Worm (Caenorhabditis elegans) whole organism, young adult: ENCODE results near the gene F15H10.10.

Source experiments
- B0019.2 ChIP-seq: fragments of 200-800 bp; sonication (Bioruptor generic); conservative IDR thresholded peaks from 2 replicates; pipeline ENCODE4 v1.3.6; 2022; ENCODE audit warnings: missing genetic modification reagents, missing genetic modification characterization, missing compliant biosample characterization
- B0261.1 ChIP-seq: sonication (generic microtip); optimal IDR thresholded peaks from 2 replicates; lab custom pipeline; 2016; ENCODE audit warnings: mild to moderate bottlenecking, missing genetic modification characterization, moderate library complexity, missing compliant biosample characterization
- F37B4.10 ChIP-seq: fragments of 200-800 bp; sonication (Bioruptor generic); IDR thresholded peaks from 2 replicates; pipeline ENCODE4 v1.3.6; 2022; ENCODE audit warnings: missing genetic modification characterization, missing compliant biosample characterization
- F39B2.1 ChIP-seq: fragments of 200-800 bp; sonication (Bioruptor generic); IDR thresholded peaks from 2 replicates; pipeline ENCODE4 v1.3.6; 2022; ENCODE audit warnings: missing genetic modification reagents, missing genetic modification characterization, missing compliant biosample characterization
- F57A8.1 ChIP-seq: fragments of 200-800 bp; sonication (Bioruptor generic); optimal IDR thresholded peaks from 2 replicates; lab custom pipeline; 2018; ENCODE audit warnings: mild to moderate bottlenecking, missing genetic modification characterization, moderate library complexity, missing compliant biosample characterization
- F57C9.4 ChIP-seq: sonication (generic microtip); optimal IDR thresholded peaks from 2 replicates; lab custom pipeline; 2017; ENCODE audit warnings: mild to moderate bottlenecking, missing genetic modification characterization, missing compliant biosample characterization
- K12H6.12 ChIP-seq: fragments of 200-800 bp; sonication (Bioruptor generic); optimal IDR thresholded peaks from 2 replicates; lab custom pipeline; 2018; ENCODE audit warnings: mild to moderate bottlenecking, missing genetic modification characterization, missing compliant biosample characterization
- T07F8.4 ChIP-seq: sonication (generic microtip); optimal IDR thresholded peaks from 2 replicates; lab custom pipeline; 2016; ENCODE audit warnings: mild to moderate bottlenecking, missing genetic modification characterization, moderate library complexity, missing compliant biosample characterization
- Y79H2A.3 ChIP-seq: fragments of 200-800 bp; sonication (Bioruptor generic); conservative IDR thresholded peaks from 2 replicates; pipeline ENCODE4 v1.3.6; 2022; ENCODE audit warnings: missing genetic modification reagents, missing genetic modification characterization, missing compliant biosample characterization
- ZK185.1 ChIP-seq: sonication (generic microtip); optimal IDR thresholded peaks from 2 replicates; lab custom pipeline; 2016; ENCODE audit warnings: mild to moderate bottlenecking, missing genetic modification characterization, missing compliant biosample characterization; ENCODE audit not compliant: poor library complexity, severe bottlenecking
- aptf-3 ChIP-seq: fragments of 200-800 bp; sonication (Bioruptor generic); IDR thresholded peaks from 2 replicates; pipeline ENCODE4 v1.3.6; 2022; ENCODE audit warnings: missing genetic modification characterization, missing compliant biosample characterization
- ceh-100 ChIP-seq: fragments of 200-800 bp; sonication (Bioruptor generic); IDR thresholded peaks from 2 replicates; pipeline ENCODE4 v1.3.6; 2022; ENCODE audit warnings: missing genetic modification reagents, missing genetic modification characterization, missing compliant biosample characterization
- ceh-27 ChIP-seq: fragments of 200-800 bp; sonication (Bioruptor generic); optimal IDR thresholded peaks from 2 replicates; lab custom pipeline; 2018; ENCODE audit warnings: mild to moderate bottlenecking, missing genetic modification characterization, moderate library complexity, missing compliant biosample characterization
- ceh-79 ChIP-seq: sonication (generic microtip); optimal IDR thresholded peaks from 2 replicates; lab custom pipeline; 2017; ENCODE audit warnings: mild to moderate bottlenecking, missing genetic modification characterization, missing compliant biosample characterization
- ceh-91 ChIP-seq: fragments of 200-800 bp; sonication (Bioruptor generic); IDR thresholded peaks from 2 replicates; pipeline ENCODE4 v1.3.6; 2022; ENCODE audit warnings: missing genetic modification reagents, missing genetic modification characterization, missing compliant biosample characterization
- egl-18 ChIP-seq: fragments of 200-800 bp; sonication (Bioruptor generic); IDR thresholded peaks from 2 replicates; pipeline ENCODE4 v1.3.6; 2022; ENCODE audit warnings: missing genetic modification reagents, missing genetic modification characterization, missing compliant biosample characterization
- egl-44 ChIP-seq: fragments of 200-800 bp; sonication (Bioruptor generic); IDR thresholded peaks from 2 replicates; pipeline ENCODE4 v1.3.6; 2022; ENCODE audit warnings: missing genetic modification reagents, missing genetic modification characterization, missing compliant biosample characterization
- ekl-4 ChIP-seq: fragments of 200-800 bp; sonication (Bioruptor generic); IDR thresholded peaks from 2 replicates; pipeline ENCODE4 v1.3.6; 2022; ENCODE audit warnings: missing genetic modification reagents, missing genetic modification characterization, missing compliant biosample characterization
- ets-4 ChIP-seq: fragments of 200-800 bp; sonication (Bioruptor generic); optimal IDR thresholded peaks from 2 replicates; lab custom pipeline; 2018; ENCODE audit warnings: mild to moderate bottlenecking, missing genetic modification characterization, missing compliant biosample characterization
- him-1 ChIP-seq: sonication (generic microtip); optimal IDR thresholded peaks from 2 replicates; lab custom pipeline; 2016; ENCODE audit warnings: missing genotype, missing genetic modification reagents, missing genetic modification characterization, missing compliant biosample characterization
- hlh-12 ChIP-seq: sonication (generic microtip); optimal IDR thresholded peaks from 2 replicates; lab custom pipeline; 2016; ENCODE audit warnings: missing genetic modification characterization, missing compliant biosample characterization
- hmg-1.2 ChIP-seq: fragments of 200-800 bp; sonication (Bioruptor generic); IDR thresholded peaks from 2 replicates; pipeline ENCODE4 v1.3.6; 2022; ENCODE audit warnings: missing genetic modification reagents, missing genetic modification characterization, missing compliant biosample characterization
- let-607 ChIP-seq, 2 experiments: fragments of 200-800 bp in 1 of 2; sonication (Bioruptor generic) in 1 of 2; sonication (generic microtip) in 1 of 2; optimal IDR thresholded peaks; 2 replicates each; lab custom pipeline; 2016 to 2018; ENCODE audit warnings: mild to moderate bottlenecking in 2 of 2, missing compliant biosample characterization in 2 of 2, missing genetic modification characterization in 2 of 2, moderate library complexity in 2 of 2, missing genotype in 1 of 2
- lin-35 ChIP-seq, 3 experiments: fragments of 150-350 bp in 2 of 3; sonication (generic microtip) in 1 of 3; optimal IDR thresholded peaks; 2 replicates each; lab custom pipeline; 2014 to 2018; ENCODE audit warnings: missing biosample characterization in 3 of 3, missing genetic modification characterization in 3 of 3, missing genetic modification reagents in 3 of 3
- lin-54 ChIP-seq: fragments of 200-800 bp; sonication (Bioruptor generic); optimal IDR thresholded peaks from 2 replicates; lab custom pipeline; 2018; ENCODE audit warnings: mild to moderate bottlenecking, missing genetic modification characterization, missing compliant biosample characterization
- madf-10 ChIP-seq: sonication (generic microtip); optimal IDR thresholded peaks from 2 replicates; lab custom pipeline; 2016; ENCODE audit warnings: mild to moderate bottlenecking, missing genetic modification characterization, missing compliant biosample characterization
- madf-3 ChIP-seq: fragments of 200-800 bp; sonication (Bioruptor generic); IDR thresholded peaks from 2 replicates; pipeline ENCODE4 v1.3.6; 2022; ENCODE audit warnings: missing genetic modification reagents, missing genetic modification characterization, missing compliant biosample characterization
- madf-6 ChIP-seq: fragments of 200-800 bp; sonication (Bioruptor generic); IDR thresholded peaks from 2 replicates; pipeline ENCODE4 v1.3.6; 2022; ENCODE audit warnings: missing genetic modification reagents, missing genetic modification characterization, missing compliant biosample characterization
- madf-8 ChIP-seq: fragments of 200-800 bp; sonication (Bioruptor generic); conservative IDR thresholded peaks from 2 replicates; pipeline ENCODE4 v1.3.6; 2022; ENCODE audit warnings: missing genetic modification reagents, missing genetic modification characterization, missing compliant biosample characterization
- nfya-2 ChIP-seq: fragments of 200-800 bp; sonication (Bioruptor generic); IDR thresholded peaks from 2 replicates; pipeline ENCODE4 v1.3.6; 2022; ENCODE audit warnings: missing genetic modification reagents, missing genetic modification characterization, missing compliant biosample characterization
- pbrm-1 ChIP-seq: fragments of 200-800 bp; sonication (Bioruptor generic); IDR thresholded peaks from 2 replicates; pipeline ENCODE4 v1.3.6; 2022; ENCODE audit warnings: missing genetic modification reagents, missing genetic modification characterization, missing compliant biosample characterization
- pha-4 ChIP-seq: fragments of 150-350 bp; sonication (generic microtip); optimal IDR thresholded peaks from 2 replicates; lab custom pipeline; 2014; ENCODE audit warnings: missing biosample characterization, missing genetic modification reagents, missing genetic modification characterization
- snpc-1.3 ChIP-seq: sonication (generic microtip); optimal IDR thresholded peaks from 2 replicates; lab custom pipeline; 2017; ENCODE audit warnings: missing genetic modification characterization, mild to moderate bottlenecking, missing compliant biosample characterization, antibody characterized with exemption, moderate library complexity, missing genotype, missing genetic modification reagents; ENCODE audit not compliant: insufficient read depth
- snpc-4 ChIP-seq, 5 experiments: fragments of 150-350 bp in 1 of 5; sonication (generic microtip) in 4 of 5; optimal IDR thresholded peaks; 2 replicates each; lab custom pipeline; 2014 to 2018; ENCODE audit warnings: missing genetic modification characterization in 5 of 5, missing biosample characterization in 3 of 5, antibody characterized with exemption in 2 of 5, mild to moderate bottlenecking in 2 of 5, missing compliant biosample characterization in 2 of 5, missing genotype in 2 of 5, moderate library complexity in 2 of 5, missing genetic modification reagents in 1 of 5
- somi-1 ChIP-seq: fragments of 200-800 bp; sonication (Bioruptor generic); optimal IDR thresholded peaks from 2 replicates; lab custom pipeline; 2018; ENCODE audit warnings: mild to moderate bottlenecking, missing genetic modification characterization, missing compliant biosample characterization
- unc-62 ChIP-seq: fragments of 150-350 bp; optimal IDR thresholded peaks from 2 replicates; lab custom pipeline; 2014; ENCODE audit warnings: missing biosample characterization, missing genetic modification reagents, missing genetic modification characterization
- zfh-2 ChIP-seq: fragments of 200-800 bp; sonication (Bioruptor generic); conservative IDR thresholded peaks from 2 replicates; pipeline ENCODE4 v1.3.6; 2022; ENCODE audit warnings: missing genetic modification reagents, missing genetic modification characterization, missing compliant biosample characterization
- ztf-22 ChIP-seq: fragments of 200-800 bp; sonication (Bioruptor generic); optimal IDR thresholded peaks from 2 replicates; lab custom pipeline; 2018; ENCODE audit warnings: mild to moderate bottlenecking, missing genetic modification characterization, moderate library complexity, missing compliant biosample characterization
- ztf-3 ChIP-seq: fragments of 200-800 bp; sonication (Bioruptor generic); optimal IDR thresholded peaks from 2 replicates; lab custom pipeline; 2018; ENCODE audit warnings: mild to moderate bottlenecking, missing genetic modification characterization, missing compliant biosample characterization
- ztf-6 ChIP-seq: fragments of 200-800 bp; sonication (Bioruptor generic); IDR thresholded peaks from 2 replicates; pipeline ENCODE4 v1.3.6; 2022; ENCODE audit warnings: missing genetic modification reagents, missing genetic modification characterization, missing compliant biosample characterization

F15H10.10 gene

DNA sequence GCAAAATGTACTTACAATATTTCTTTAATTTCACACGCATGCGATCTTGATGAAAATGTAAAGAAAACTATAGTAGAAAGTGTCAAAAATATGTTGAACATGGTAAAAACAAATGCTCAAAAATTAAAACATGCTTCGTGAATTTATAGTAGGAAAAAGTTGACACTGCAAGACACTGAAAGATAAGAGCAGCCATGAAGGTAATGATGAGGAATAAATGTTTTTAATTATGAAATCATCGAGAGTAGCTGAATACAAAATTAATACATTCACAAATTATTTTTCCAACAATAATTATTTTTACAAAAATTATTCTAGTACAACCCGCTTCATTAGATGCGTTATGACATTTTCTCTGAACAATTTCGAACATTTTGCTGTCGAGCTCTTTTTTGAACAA lies at the start of gene F15H10.10:
Gene F15H10.10, minus strand, starts transcription at position 101 of the 400 bp plus-strand sequence.
- no peak for TF ChIP-seq B0261.1 (tag; lab: Kevin White, UChicago)
- TF ChIP-seq madf-3 (GFP tag; lab: Robert Waterston, UW), result no peak
- TF ChIP-seq F57A8.1 (GFP tag; lab: Kevin White, UChicago), result no peak
- TF ChIP-seq unc-62, result no peak
- TF ChIP-seq Y79H2A.3 (GFP tag; lab: Robert Waterston, UW), result no peak
- no peak for TF ChIP-seq snpc-1.3 (tag; lab: Kevin White, UChicago)
- TF ChIP-seq ets-4 (GFP tag; lab: Kevin White, UChicago), result no peak
- TF ChIP-seq zfh-2 (GFP tag; lab: Robert Waterston, UW), result no peak
- no peak for TF ChIP-seq pha-4 (tag; lab: Kevin White, UChicago)
- no peak for TF ChIP-seq B0019.2
- no peak for TF ChIP-seq nfya-2
- no peak for TF ChIP-seq ztf-22
- no peak for TF ChIP-seq let-607 (tag; optimal IDR thresholded peaks at IDR 0.05; lab: Kevin White, UChicago)

- TF ChIP-seq zfh-2 (GFP tag; lab: Robert Waterston, UW), result no peak
- TF ChIP-seq madf-10 (tag; lab: Kevin White, UChicago), result no peak
- TF ChIP-seq lin-54 (GFP tag; lab: Kevin White, UChicago), result no peak
- TF ChIP-seq ekl-4 (GFP tag; lab: Robert Waterston, UW), result no peak
- no peak for TF ChIP-seq egl-18 (GFP tag; lab: Robert Waterston, UW)
- TF ChIP-seq, all 124 proteins: peak for 0
Observed at ce11 chrV:10465478-10465877, 48.7 kb upstream of the F15H10.10 start.

- TF ChIP-seq K12H6.12 (no peak), F37B4.10 (GFP tag; lab: Robert Waterston, UW) (no peak), F39B2.1 (GFP tag; lab: Robert Waterston, UW) (no peak), ceh-27 (GFP tag; lab: Kevin White, UChicago) (no peak), aptf-3 (GFP tag; lab: Robert Waterston, UW) (no peak), him-1 (no peak), madf-6 (GFP tag; lab: Robert Waterston, UW) (no peak)
Observed at ce11 chrV:10464746-10465145, 47.9 kb upstream of the F15H10.10 start.

ce11 chrV:10464160-10464559 lies 47.3 kb upstream of the F15H10.10 start:
- TF ChIP-seq ceh-91 (GFP tag; lab: Robert Waterston, UW), result no peak
- TF ChIP-seq snpc-1.3 (tag; lab: Kevin White, UChicago), result no peak

DNA sequence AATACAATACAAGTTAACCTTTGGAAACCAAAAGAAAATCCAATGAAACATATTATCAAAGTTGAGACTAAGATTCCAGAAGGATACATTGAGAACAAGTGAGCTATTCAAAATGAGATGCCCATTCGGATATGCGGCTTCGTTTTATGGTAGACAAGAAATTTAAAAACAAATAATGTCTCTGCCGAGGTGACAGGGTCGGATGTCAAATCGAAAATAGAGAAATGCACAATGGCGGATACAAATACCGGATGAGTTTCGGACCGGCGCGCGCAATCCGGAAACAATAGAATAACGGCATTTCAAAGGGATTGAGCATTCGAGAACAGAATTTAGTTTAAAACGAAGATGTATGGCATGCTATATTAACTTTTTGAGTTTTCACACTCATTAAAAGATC lies 46.5 kb upstream of the F15H10.10 start, which contains the start of gene F22E12.3:
Gene F22E12.3, minus strand, starts transcription at position 101 of the 400 bp plus-strand sequence.
- TF ChIP-seq F57C9.4 (tag; lab: Kevin White, UChicago) (no peak), pbrm-1 (GFP tag; lab: Robert Waterston, UW) (no peak), ZK185.1 (tag; lab: Kevin White, UChicago) (no peak)
- TF ChIP-seq, all 124 proteins: peak for 0

DNA sequence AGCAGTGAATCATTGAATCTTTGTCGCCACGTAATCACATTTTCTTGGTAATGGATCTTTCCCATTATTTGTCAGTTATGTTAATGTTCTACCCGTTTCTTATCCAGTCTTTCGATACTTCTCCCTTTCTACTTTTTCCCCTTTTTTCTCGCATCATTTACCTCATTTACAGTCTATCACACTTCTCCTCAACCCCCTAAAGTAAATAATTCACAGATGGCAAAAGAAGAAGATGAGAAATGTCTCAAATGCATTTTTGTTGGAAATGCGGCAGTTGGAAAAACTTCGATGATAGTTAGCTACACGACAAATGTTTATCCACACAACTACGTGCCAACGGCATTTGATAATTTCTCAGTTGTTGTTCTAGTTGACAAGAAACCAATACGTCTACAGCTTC lies 45.2 kb upstream of the F15H10.10 start, which contains the start of gene chw-1:
Gene chw-1, plus strand, starts transcription at position 217 of the 400 bp plus-strand sequence.
- TF ChIP-seq ztf-3 (GFP tag; lab: Kevin White, UChicago), result no peak
- no peak for TF ChIP-seq madf-8
- no peak for TF ChIP-seq ceh-100 (GFP tag; lab: Robert Waterston, UW)
- TF ChIP-seq snpc-4 (GFP tag; optimal IDR thresholded peaks at IDR 0.05; lab: Kevin White, UChicago), result no peak
- no peak for TF ChIP-seq snpc-4 (tag; optimal IDR thresholded peaks at IDR 0.05; lab: Kevin White, UChicago)
- TF ChIP-seq ztf-6, result no peak
- TF ChIP-seq egl-44 (GFP tag; lab: Robert Waterston, UW), result no peak
- TF ChIP-seq ceh-79 (tag; lab: Kevin White, UChicago), result no peak
- TF ChIP-seq lin-35 (GFP tag; optimal IDR thresholded peaks at IDR 0.05; lab: Kevin White, UChicago), result no peak
- no peak for TF ChIP-seq hmg-1.2
- TF ChIP-seq T07F8.4, result no peak
- no peak for TF ChIP-seq hlh-12 (tag; lab: Kevin White, UChicago)
- TF ChIP-seq somi-1 (GFP tag; lab: Kevin White, UChicago), result no peak
